Worm (Caenorhabditis elegans) whole organism, young adult: ENCODE measurements around the gene alkb-1.

Experiments
- C06A6.2 ChIP-seq: fragments of 200-800 bp; sonication (Bioruptor generic); conservative IDR thresholded peaks from 2 replicates; pipeline ENCODE4 v1.3.6; 2022; ENCODE audit warnings: missing genetic modification characterization, missing compliant biosample characterization
- F23B12.7 ChIP-seq: sonication (generic microtip); optimal IDR thresholded peaks from 2 replicates; lab custom pipeline; 2017; ENCODE audit warnings: missing genetic modification characterization, mild to moderate bottlenecking, missing compliant biosample characterization, antibody characterized with exemption, moderate library complexity; ENCODE audit not compliant: insufficient read depth
- K11D2.4 ChIP-seq: fragments of 200-800 bp; sonication (Bioruptor generic); IDR thresholded peaks from 2 replicates; pipeline ENCODE4 v1.3.6; 2022; ENCODE audit warnings: missing genetic modification reagents, missing genetic modification characterization, missing compliant biosample characterization
- T07F8.4 ChIP-seq: sonication (generic microtip); optimal IDR thresholded peaks from 2 replicates; lab custom pipeline; 2016; ENCODE audit warnings: mild to moderate bottlenecking, missing genetic modification characterization, moderate library complexity, missing compliant biosample characterization
- Y53F4B.3 ChIP-seq: fragments of 200-800 bp; sonication (Bioruptor generic); IDR thresholded peaks from 2 replicates; pipeline ENCODE4 v1.3.6; 2022; ENCODE audit warnings: missing genetic modification reagents, missing genetic modification characterization, missing compliant biosample characterization
- Y53G8AR.9 ChIP-seq: fragments of 200-800 bp; sonication (Bioruptor generic); conservative IDR thresholded peaks from 2 replicates; pipeline ENCODE4 v1.3.6; 2022; ENCODE audit warnings: missing genetic modification reagents, missing genetic modification characterization, missing compliant biosample characterization
- aptf-2 ChIP-seq: fragments of 200-800 bp; sonication (Bioruptor generic); conservative IDR thresholded peaks from 2 replicates; pipeline ENCODE4 v1.3.6; 2022; ENCODE audit warnings: missing genetic modification reagents, missing genetic modification characterization, missing compliant biosample characterization
- attf-3 ChIP-seq: fragments of 200-800 bp; sonication (Bioruptor generic); conservative IDR thresholded peaks from 2 replicates; pipeline ENCODE4 v1.3.6; 2022; ENCODE audit warnings: missing genetic modification reagents, missing genetic modification characterization, missing compliant biosample characterization
- bed-1 ChIP-seq: fragments of 200-800 bp; sonication (Bioruptor generic); IDR thresholded peaks from 2 replicates; pipeline ENCODE4 v1.3.6; 2022; ENCODE audit warnings: missing genetic modification reagents, missing genetic modification characterization, missing compliant biosample characterization
- ccch-3 ChIP-seq: fragments of 200-800 bp; sonication (Bioruptor generic); optimal IDR thresholded peaks from 2 replicates; lab custom pipeline; 2018; ENCODE audit warnings: mild to moderate bottlenecking, missing genetic modification characterization, missing compliant biosample characterization
- cebp-1 ChIP-seq, 2 experiments: fragments of 200-800 bp in 1 of 2; sonication (Bioruptor generic) in 1 of 2; sonication (generic microtip) in 1 of 2; IDR thresholded peaks in 1 of 2; optimal IDR thresholded peaks in 1 of 2; 2 replicates each; pipeline versions ENCODE4 v1.3.6 to Lab custom; 2017 to 2022; ENCODE audit warnings: missing compliant biosample characterization in 2 of 2, missing genetic modification characterization in 2 of 2, mild to moderate bottlenecking in 1 of 2, missing genetic modification reagents in 1 of 2, moderate library complexity in 1 of 2
- cebp-2 ChIP-seq: fragments of 200-800 bp; sonication (Bioruptor generic); IDR thresholded peaks from 2 replicates; pipeline ENCODE4 v1.3.6; 2022; ENCODE audit warnings: missing genetic modification characterization, missing compliant biosample characterization
- chd-7 ChIP-seq: sonication (generic microtip); optimal IDR thresholded peaks from 2 replicates; lab custom pipeline; 2016; ENCODE audit warnings: mild to moderate bottlenecking, missing genetic modification characterization, moderate library complexity, missing compliant biosample characterization
- die-1 ChIP-seq: sonication (generic microtip); optimal IDR thresholded peaks from 2 replicates; lab custom pipeline; 2016; ENCODE audit warnings: missing genotype, mild to moderate bottlenecking, missing genetic modification characterization, missing compliant biosample characterization
- dpff-1 ChIP-seq: sonication (generic microtip); optimal IDR thresholded peaks from 2 replicates; lab custom pipeline; 2017; ENCODE audit warnings: mild to moderate bottlenecking, missing genetic modification characterization, missing compliant biosample characterization
- efl-1 ChIP-seq: fragments of 150-350 bp; optimal IDR thresholded peaks from 2 replicates; lab custom pipeline; 2014; ENCODE audit warnings: missing biosample characterization, missing genetic modification reagents, missing genetic modification characterization
- egl-18 ChIP-seq: fragments of 200-800 bp; sonication (Bioruptor generic); IDR thresholded peaks from 2 replicates; pipeline ENCODE4 v1.3.6; 2022; ENCODE audit warnings: missing genetic modification reagents, missing genetic modification characterization, missing compliant biosample characterization
- ets-4 ChIP-seq: fragments of 200-800 bp; sonication (Bioruptor generic); optimal IDR thresholded peaks from 2 replicates; lab custom pipeline; 2018; ENCODE audit warnings: mild to moderate bottlenecking, missing genetic modification characterization, missing compliant biosample characterization
- hlh-26 ChIP-seq: fragments of 200-800 bp; sonication (Bioruptor generic); conservative IDR thresholded peaks from 2 replicates; pipeline ENCODE4 v1.3.6; 2022; ENCODE audit warnings: missing genetic modification reagents, missing genetic modification characterization, missing compliant biosample characterization
- hmg-1.2 ChIP-seq: fragments of 200-800 bp; sonication (Bioruptor generic); IDR thresholded peaks from 2 replicates; pipeline ENCODE4 v1.3.6; 2022; ENCODE audit warnings: missing genetic modification reagents, missing genetic modification characterization, missing compliant biosample characterization
- hmg-20 ChIP-seq: fragments of 200-800 bp; sonication (Bioruptor generic); IDR thresholded peaks from 2 replicates; pipeline ENCODE4 v1.3.6; 2022; ENCODE audit warnings: missing genetic modification reagents, missing genetic modification characterization, missing compliant biosample characterization
- hsf-1 ChIP-seq: fragments of 200-800 bp; sonication (Bioruptor generic); IDR thresholded peaks from 2 replicates; pipeline ENCODE4 v1.3.6; 2022; ENCODE audit warnings: missing genetic modification reagents, missing genetic modification characterization, missing compliant biosample characterization
- lag-1 ChIP-seq: fragments of 200-800 bp; sonication (Bioruptor generic); IDR thresholded peaks from 2 replicates; pipeline ENCODE4 v1.3.6; 2022; ENCODE audit warnings: missing genetic modification reagents, missing genetic modification characterization, missing compliant biosample characterization
- let-526 ChIP-seq: fragments of 200-800 bp; sonication (Bioruptor generic); IDR thresholded peaks from 2 replicates; pipeline ENCODE4 v1.3.6; 2022; ENCODE audit warnings: missing genetic modification reagents, missing genetic modification characterization, missing compliant biosample characterization
- lin-35 ChIP-seq, 3 experiments: fragments of 150-350 bp in 2 of 3; sonication (generic microtip) in 1 of 3; optimal IDR thresholded peaks; 2 replicates each; lab custom pipeline; 2014 to 2018; ENCODE audit warnings: missing biosample characterization in 3 of 3, missing genetic modification characterization in 3 of 3, missing genetic modification reagents in 3 of 3
- lin-54 ChIP-seq: fragments of 200-800 bp; sonication (Bioruptor generic); optimal IDR thresholded peaks from 2 replicates; lab custom pipeline; 2018; ENCODE audit warnings: mild to moderate bottlenecking, missing genetic modification characterization, missing compliant biosample characterization
- lir-1 ChIP-seq: fragments of 200-800 bp; sonication (Bioruptor generic); conservative IDR thresholded peaks from 2 replicates; pipeline ENCODE4 v1.3.6; 2022; ENCODE audit warnings: missing genetic modification reagents, missing genetic modification characterization, missing compliant biosample characterization
- madf-6 ChIP-seq: fragments of 200-800 bp; sonication (Bioruptor generic); IDR thresholded peaks from 2 replicates; pipeline ENCODE4 v1.3.6; 2022; ENCODE audit warnings: missing genetic modification reagents, missing genetic modification characterization, missing compliant biosample characterization
- mcd-1 ChIP-seq: fragments of 200-800 bp; sonication (Bioruptor generic); IDR thresholded peaks from 2 replicates; pipeline ENCODE4 v1.3.6; 2022; ENCODE audit warnings: missing genetic modification reagents, missing genetic modification characterization, missing compliant biosample characterization
- mxl-1 ChIP-seq: sonication (generic microtip); optimal IDR thresholded peaks from 2 replicates; lab custom pipeline; 2016; ENCODE audit warnings: missing genetic modification characterization, missing compliant biosample characterization
- nhr-27 ChIP-seq: fragments of 200-800 bp; sonication (Bioruptor generic); optimal IDR thresholded peaks from 2 replicates; lab custom pipeline; 2018; ENCODE audit warnings: mild to moderate bottlenecking, missing genetic modification characterization, moderate library complexity, missing compliant biosample characterization
- pbrm-1 ChIP-seq: fragments of 200-800 bp; sonication (Bioruptor generic); IDR thresholded peaks from 2 replicates; pipeline ENCODE4 v1.3.6; 2022; ENCODE audit warnings: missing genetic modification reagents, missing genetic modification characterization, missing compliant biosample characterization
- pha-4 ChIP-seq: fragments of 150-350 bp; sonication (generic microtip); optimal IDR thresholded peaks from 2 replicates; lab custom pipeline; 2014; ENCODE audit warnings: missing biosample characterization, missing genetic modification reagents, missing genetic modification characterization
- rec-8 ChIP-seq, 2 experiments: sonication (generic microtip); optimal IDR thresholded peaks; 2 replicates each; lab custom pipeline; 2016; ENCODE audit warnings: mild to moderate bottlenecking in 2 of 2, missing genetic modification characterization in 2 of 2, missing genetic modification reagents in 2 of 2, missing genotype in 2 of 2, missing biosample characterization in 1 of 2, missing compliant biosample characterization in 1 of 2, moderate library complexity in 1 of 2
- repo-1 ChIP-seq: sonication (generic microtip); optimal IDR thresholded peaks from 2 replicates; lab custom pipeline; 2017; ENCODE audit warnings: mild to moderate bottlenecking, missing genetic modification characterization, missing compliant biosample characterization
- sea-2 ChIP-seq: fragments of 200-800 bp; sonication (Bioruptor generic); IDR thresholded peaks from 2 replicates; pipeline ENCODE4 v1.3.6; 2022; ENCODE audit warnings: missing genetic modification characterization, missing compliant biosample characterization
- tbp1 ChIP-seq: fragments of 200-800 bp; sonication (Bioruptor generic); optimal IDR thresholded peaks from 2 replicates; lab custom pipeline; 2018; ENCODE audit warnings: mild to moderate bottlenecking, missing genetic modification characterization, missing compliant biosample characterization
- tlf-1 ChIP-seq: fragments of 200-800 bp; sonication (Bioruptor generic); optimal IDR thresholded peaks from 2 replicates; lab custom pipeline; 2018; ENCODE audit warnings: mild to moderate bottlenecking, missing genetic modification characterization, missing compliant biosample characterization
- xnd-1 ChIP-seq: sonication (generic microtip); optimal IDR thresholded peaks from 2 replicates; lab custom pipeline; 2016; ENCODE audit warnings: missing genotype, missing genetic modification reagents, missing genetic modification characterization, missing compliant biosample characterization
- zfh-2 ChIP-seq: fragments of 200-800 bp; sonication (Bioruptor generic); conservative IDR thresholded peaks from 2 replicates; pipeline ENCODE4 v1.3.6; 2022; ENCODE audit warnings: missing genetic modification reagents, missing genetic modification characterization, missing compliant biosample characterization
- ztf-18 ChIP-seq: sonication (generic microtip); optimal IDR thresholded peaks from 2 replicates; lab custom pipeline; 2016; ENCODE audit warnings: missing genotype, mild to moderate bottlenecking, missing genetic modification characterization, missing compliant biosample characterization
- ztf-25 ChIP-seq: fragments of 200-800 bp; sonication (Bioruptor generic); IDR thresholded peaks from 2 replicates; pipeline ENCODE4 v1.3.6; 2022; ENCODE audit warnings: missing genetic modification reagents, missing genetic modification characterization, missing compliant biosample characterization
- ztf-3 ChIP-seq: fragments of 200-800 bp; sonication (Bioruptor generic); optimal IDR thresholded peaks from 2 replicates; lab custom pipeline; 2018; ENCODE audit warnings: mild to moderate bottlenecking, missing genetic modification characterization, missing compliant biosample characterization

alkb-1 gene

DNA sequence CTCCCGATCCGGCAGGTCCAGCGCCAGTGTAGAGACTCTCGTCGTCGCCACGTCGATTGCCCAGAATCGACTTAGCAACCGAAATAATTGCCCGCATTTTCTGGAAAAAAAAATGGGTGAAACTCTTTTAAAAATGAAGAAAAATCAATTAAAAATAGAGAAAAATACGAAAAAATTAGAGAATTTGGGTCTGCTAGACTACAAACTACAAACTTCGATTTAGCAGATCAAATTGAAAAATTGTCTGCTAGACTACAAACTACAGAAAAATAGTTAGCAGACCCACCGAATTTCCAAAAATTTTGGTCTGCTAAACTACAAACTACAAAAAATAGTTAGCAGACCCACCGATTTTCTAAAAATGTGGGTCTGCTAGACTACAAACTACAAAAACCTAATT is 37.3 kb upstream of the alkb-1 start, which contains the start of gene rog-1:
TSS of gene rog-1 (minus strand) at position 101 of the 400 bp plus-strand sequence.
- TF ChIP-seq madf-6: no peak
- no peak for TF ChIP-seq pha-4 (tag; lab: Kevin White, UChicago)
- TF ChIP-seq mcd-1 (GFP tag; lab: Robert Waterston, UW): no peak
- TF ChIP-seq xnd-1 (tag; lab: Kevin White, UChicago): no peak
- no peak for TF ChIP-seq T07F8.4 (tag; lab: Kevin White, UChicago)
- TF ChIP-seq egl-18 (GFP tag; lab: Robert Waterston, UW): no peak
- no peak for TF ChIP-seq hmg-1.2
- no peak for TF ChIP-seq ztf-18 (tag; lab: Kevin White, UChicago)
- no peak for TF ChIP-seq cebp-2
- no peak for TF ChIP-seq lir-1 (GFP tag; lab: Robert Waterston, UW)
- no peak for TF ChIP-seq mxl-1 (tag; lab: Kevin White, UChicago)
- TF ChIP-seq aptf-2 (GFP tag; lab: Robert Waterston, UW): no peak
- TF ChIP-seq lin-35 (GFP tag; optimal IDR thresholded peaks at IDR 0.05; lab: Kevin White, UChicago): no peak
- no peak for TF ChIP-seq ztf-25 (GFP tag; lab: Robert Waterston, UW)
- no peak for TF ChIP-seq Y53F4B.3 (GFP tag; lab: Robert Waterston, UW)
- no peak for TF ChIP-seq let-526 (GFP tag; lab: Robert Waterston, UW)
- TF ChIP-seq F23B12.7 (tag; lab: Kevin White, UChicago): no peak
- no peak for TF ChIP-seq ets-4 (GFP tag; lab: Kevin White, UChicago)
- no peak for TF ChIP-seq ztf-3 (GFP tag; lab: Kevin White, UChicago)

DNA sequence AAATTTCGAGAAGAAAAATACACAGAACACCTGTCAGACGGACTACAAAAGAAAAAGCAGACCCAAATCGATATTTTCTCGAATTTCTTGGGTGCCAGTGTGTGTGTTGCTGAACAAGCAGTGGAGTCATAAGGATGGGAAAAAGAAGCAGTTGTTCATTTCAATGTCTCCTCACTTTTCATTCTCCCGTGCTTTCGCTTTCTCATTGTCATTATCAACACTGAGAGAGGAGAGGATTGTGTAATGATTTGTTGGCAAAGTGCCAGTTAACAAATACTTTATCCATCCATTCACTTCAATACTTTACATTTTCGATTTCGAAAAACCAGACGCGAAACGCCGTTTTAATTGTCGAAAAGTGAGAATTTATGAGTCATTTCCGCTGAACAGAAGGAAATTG is 36.6 kb upstream of the alkb-1 start:
- TF ChIP-seq aptf-2 (GFP tag; lab: Robert Waterston, UW): no peak
- no peak for TF ChIP-seq ztf-25 (GFP tag; lab: Robert Waterston, UW)
- no peak for TF ChIP-seq tbp1 (GFP tag; lab: Kevin White, UChicago)
- no peak for TF ChIP-seq nhr-27 (tag; lab: Kevin White, UChicago)
- TF ChIP-seq C06A6.2 (GFP tag; lab: Robert Waterston, UW): no peak
- TF ChIP-seq dpff-1 (tag; lab: Kevin White, UChicago): no peak
- TF ChIP-seq hsf-1 (GFP tag; lab: Robert Waterston, UW): no peak
- TF ChIP-seq efl-1 (GFP tag; lab: Kevin White, UChicago): no peak
- TF ChIP-seq hlh-26 (GFP tag; lab: Robert Waterston, UW): no peak
- TF ChIP-seq, all 124 proteins: peak for 0

DNA sequence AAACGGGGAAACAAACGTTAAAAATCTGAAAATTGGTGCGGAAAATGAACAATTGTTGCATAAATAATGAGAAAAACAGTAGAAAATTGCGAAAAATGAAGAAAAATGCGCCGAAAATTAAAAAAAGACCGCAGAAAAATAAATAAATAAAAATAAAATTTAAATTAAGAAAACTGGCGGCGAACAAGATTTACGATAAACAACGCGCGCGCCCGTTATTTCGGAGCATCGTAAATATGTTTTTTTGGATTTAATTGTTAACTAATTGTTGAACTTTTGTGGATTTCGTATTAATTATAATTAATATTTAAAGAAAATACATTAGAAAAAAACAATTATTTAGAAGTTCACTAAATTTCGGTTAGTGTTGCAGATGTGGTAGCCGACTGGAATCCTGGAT is 35.4 kb upstream of the alkb-1 start:
- peak; percentile 4 for TF ChIP-seq efl-1 (GFP tag; lab: Kevin White, UChicago)
- TF ChIP-seq attf-3 (GFP tag; lab: Robert Waterston, UW): peak; percentile 89
- no peak for TF ChIP-seq die-1 (tag; lab: Kevin White, UChicago)
- TF ChIP-seq, all 124 proteins: peak for 2

DNA sequence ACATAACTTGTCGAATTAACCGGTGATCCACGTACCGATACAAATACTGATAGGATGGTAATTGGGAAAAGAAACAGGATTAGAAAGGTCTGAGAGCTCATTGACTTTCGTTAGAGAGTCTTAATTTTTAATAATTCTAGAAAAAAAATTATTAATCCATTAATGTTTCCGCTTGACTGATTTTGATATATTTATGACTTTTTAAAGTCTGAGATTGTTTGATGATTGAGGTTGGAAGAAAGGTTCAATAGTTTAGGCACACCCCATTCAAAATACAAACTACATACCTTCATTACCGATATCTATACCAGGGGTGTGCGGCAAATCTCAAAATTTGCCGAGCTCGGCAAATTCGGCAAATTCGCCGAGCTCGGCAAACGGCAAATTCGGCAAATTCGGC is 34.0 kb upstream of the alkb-1 start, which contains the start of gene F54D12.10:
TSS of gene F54D12.10 (minus strand) at position 101 of the 400 bp plus-strand sequence.
- TF ChIP-seq ccch-3 (GFP tag; lab: Kevin White, UChicago): no peak
- TF ChIP-seq K11D2.4 (GFP tag; lab: Robert Waterston, UW): no peak
- no peak for TF ChIP-seq lin-54 (GFP tag; lab: Kevin White, UChicago)
- TF ChIP-seq hmg-20 (GFP tag; lab: Robert Waterston, UW): no peak
- TF ChIP-seq sea-2 (GFP tag; lab: Robert Waterston, UW): no peak
- TF ChIP-seq Y53G8AR.9 (GFP tag; lab: Robert Waterston, UW): no peak
- no peak for TF ChIP-seq die-1 (tag; lab: Kevin White, UChicago)
- TF ChIP-seq mxl-1 (tag; lab: Kevin White, UChicago): no peak
- TF ChIP-seq bed-1 (GFP tag; lab: Robert Waterston, UW): no peak
- no peak for TF ChIP-seq cebp-1 (GFP tag; IDR thresholded peaks at IDR 0.05; lab: Robert Waterston, UW)
- no peak for TF ChIP-seq cebp-1 (tag; optimal IDR thresholded peaks at IDR 0.05; lab: Kevin White, UChicago)
- no peak for TF ChIP-seq lag-1
- TF ChIP-seq tlf-1: no peak
- TF ChIP-seq pbrm-1: no peak
- no peak for TF ChIP-seq rec-8 (tag; optimal IDR thresholded peaks at IDR 0.05; lab: Kevin White, UChicago)
- TF ChIP-seq repo-1 (tag; lab: Kevin White, UChicago): no peak
- TF ChIP-seq zfh-2: no peak
- TF ChIP-seq let-526 (GFP tag; lab: Robert Waterston, UW): no peak
- no peak for TF ChIP-seq chd-7 (tag; lab: Kevin White, UChicago)
